Fruit fly (Drosophila melanogaster) whole organism, prepupa: ENCODE results near the gene Scr.

Source experiments
- CG10669 ChIP-seq: fragments of 200-800 bp; sonication (Bioruptor generic); optimal IDR thresholded peaks from 3 replicates; lab custom pipeline; 2018; ENCODE audit warnings: missing biosample characterization, mild to moderate bottlenecking, missing genetic modification characterization, moderate library complexity
- CG3919 ChIP-seq: fragments of 200-800 bp; sonication (Bioruptor generic); optimal IDR thresholded peaks from 3 replicates; lab custom pipeline; 2016; ENCODE audit warnings: missing biosample characterization, missing genetic modification characterization
- CG8319 ChIP-seq: fragments of 200-800 bp; sonication (Bioruptor generic); optimal IDR thresholded peaks from 3 replicates; lab custom pipeline; 2016; ENCODE audit warnings: missing biosample characterization, missing genetic modification characterization
- CG8632 ChIP-seq: fragments of 200-800 bp; sonication (Bioruptor generic); optimal IDR thresholded peaks from 3 replicates; lab custom pipeline; 2016; ENCODE audit warnings: missing biosample characterization, missing genetic modification characterization
- Gug ChIP-seq: fragments of 200-800 bp; sonication (Bioruptor generic); IDR thresholded peaks from 2 replicates; pipeline ENCODE4 v1.3.6; 2022; ENCODE audit warnings: missing biosample characterization, missing genetic modification characterization
- Sox102F ChIP-seq: fragments of 200-800 bp; sonication (Bioruptor generic); optimal IDR thresholded peaks from 2 replicates; lab custom pipeline; 2016; ENCODE audit warnings: missing biosample characterization, mild to moderate bottlenecking, missing genetic modification characterization
- achi ChIP-seq: fragments of 200-800 bp; sonication (Bioruptor generic); optimal IDR thresholded peaks from 3 replicates; lab custom pipeline; 2016; ENCODE audit warnings: missing biosample characterization, missing genetic modification characterization
- fd59A ChIP-seq: fragments of 200-800 bp; sonication (Bioruptor generic); optimal IDR thresholded peaks from 2 replicates; lab custom pipeline; 2017; ENCODE audit warnings: missing biosample characterization, mild to moderate bottlenecking, missing genetic modification characterization, missing genetic modification reagents
- pdm3 ChIP-seq: fragments of 200-800 bp; sonication (Bioruptor generic); optimal IDR thresholded peaks from 3 replicates; lab custom pipeline; 2016; ENCODE audit warnings: missing biosample characterization, missing genetic modification characterization

DNA sequence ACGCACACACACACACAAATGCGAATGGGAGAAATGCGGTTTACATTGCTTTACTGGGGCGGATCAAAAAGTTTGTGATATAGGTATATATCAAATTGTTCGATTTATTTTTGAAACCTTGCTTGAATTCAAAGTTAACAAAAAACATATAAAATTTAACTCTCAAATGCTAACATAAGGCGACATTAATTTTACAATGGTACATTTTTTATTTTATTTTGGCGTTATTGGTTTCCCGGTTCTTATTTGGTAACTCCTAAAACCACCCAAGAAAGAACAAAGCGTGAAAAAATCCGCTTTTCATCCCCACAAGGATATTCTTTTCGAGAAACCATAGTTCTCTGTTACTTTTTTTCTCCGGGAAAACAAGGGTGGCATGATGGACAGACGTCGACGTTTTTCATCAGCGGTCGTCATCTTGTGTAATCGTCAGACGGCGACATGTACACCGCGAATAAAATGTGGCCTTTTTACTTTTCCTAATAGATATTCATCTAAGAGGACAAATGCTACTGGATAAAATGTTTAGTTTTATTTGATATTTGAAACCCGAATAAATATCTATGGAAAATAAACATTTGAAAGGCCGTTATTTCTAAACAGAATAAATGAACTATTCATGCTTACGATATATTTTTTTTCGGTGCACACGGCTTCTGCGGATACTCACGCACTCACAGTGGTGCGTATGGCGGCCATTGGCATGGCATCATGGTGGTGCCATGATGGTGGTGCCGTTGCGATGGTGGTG, 31.7 kb upstream of the Scr start:
- no peak for TF ChIP-seq pdm3
- TF ChIP-seq Gug (GFP tag; lab: Robert Waterston, UW) = no peak
- no peak for TF ChIP-seq fd59A
- no peak for TF ChIP-seq CG8632 (GFP tag; lab: Kevin White, UChicago)
- TF ChIP-seq Sox102F (GFP tag; lab: Kevin White, UChicago) = no peak
- no peak for TF ChIP-seq CG10669 (GFP tag; lab: Kevin White, UChicago)
- TF ChIP-seq achi (GFP tag; lab: Kevin White, UChicago) = no peak
- no peak for TF ChIP-seq CG3919 (GFP tag; lab: Kevin White, UChicago)
- no peak for TF ChIP-seq CG8319
